Fruit fly (Drosophila melanogaster) Kc167 (cell line): ENCODE data around the gene Ptp61F.

Experiments used
- Myc ChIP-seq: fragments of >200 bp; optimal IDR thresholded peaks from 2 replicates; lab custom pipeline; 2017; ENCODE audit warnings: missing external identifiers
- Sin3A ChIP-seq: fragments of >200 bp; optimal IDR thresholded peaks from 2 replicates; lab custom pipeline; 2018; ENCODE audit warnings: missing external identifiers
- h ChIP-seq: fragments of >200 bp; optimal IDR thresholded peaks from 3 replicates; lab custom pipeline; 2018; ENCODE audit warnings: missing external identifiers
- insv ChIP-seq: fragments of >200 bp; optimal IDR thresholded peaks from 3 replicates; lab custom pipeline; 2018; ENCODE audit warnings: missing external identifiers
- psq ChIP-seq: fragments of >200 bp; optimal IDR thresholded peaks from 2 replicates; lab custom pipeline; 2017; ENCODE audit warnings: missing external identifiers
- ttk ChIP-seq: sonication (Bioruptor generic); optimal IDR thresholded peaks from 2 replicates; lab custom pipeline; 2017; ENCODE audit warnings: missing external identifiers

The Ptp61F gene

DNA sequence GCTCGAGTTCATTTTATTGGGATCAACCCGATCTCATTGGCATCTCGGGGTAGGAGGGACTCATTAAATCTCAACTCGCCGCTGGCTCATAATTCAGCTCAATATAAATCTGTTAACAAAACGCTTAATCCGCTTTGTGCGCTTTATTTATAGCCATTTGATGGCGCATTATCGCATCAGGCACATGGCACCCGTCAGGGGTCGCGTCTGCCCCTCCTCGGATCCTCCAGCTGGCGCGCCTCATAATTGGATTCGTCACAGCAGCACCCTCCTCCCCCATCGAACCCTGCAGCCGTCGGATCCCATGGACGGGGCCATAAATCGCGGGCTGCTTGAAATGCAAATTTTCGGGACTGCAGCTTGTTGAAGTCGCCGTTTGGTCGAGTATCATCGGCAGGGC, 84.6 kb downstream of the Ptp61F start:
- TF ChIP-seq h (lab: Kevin White, UChicago) (no peak), Myc (lab: Kevin White, UChicago) (no peak), Sin3A (no peak), psq (lab: Kevin White, UChicago) (no peak), ttk (lab: Kevin White, UChicago) (no peak), insv (lab: Kevin White, UChicago) (no peak)

DNA sequence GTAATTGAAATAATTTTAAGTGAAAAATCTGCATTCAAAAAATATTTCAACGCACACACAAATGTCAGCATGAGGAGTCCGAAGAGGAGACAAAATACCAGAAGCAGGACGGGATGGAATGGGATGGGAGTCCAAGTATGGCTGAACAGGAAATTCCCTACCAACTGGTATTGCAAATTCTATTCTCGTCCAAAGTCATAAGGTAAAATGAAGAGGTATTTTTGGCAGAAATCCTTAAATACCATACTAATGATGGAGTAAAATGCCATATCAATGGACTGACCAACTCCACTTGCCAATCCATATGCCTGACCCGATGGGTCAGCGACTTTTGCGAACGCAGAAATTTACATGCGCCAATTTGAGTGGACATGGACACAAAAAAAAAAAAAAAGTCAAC, 86.2 kb downstream of the Ptp61F start:
- TF ChIP-seq h (lab: Kevin White, UChicago), result no peak
- no peak for TF ChIP-seq Myc (lab: Kevin White, UChicago)
- TF ChIP-seq insv (lab: Kevin White, UChicago), result no peak
- TF ChIP-seq Sin3A, result no peak
- no peak for TF ChIP-seq psq (lab: Kevin White, UChicago)
- no peak for TF ChIP-seq ttk (lab: Kevin White, UChicago)

- TF ChIP-seq Myc (lab: Kevin White, UChicago) (no peak), insv (lab: Kevin White, UChicago) (no peak), psq (lab: Kevin White, UChicago) (no peak), h (lab: Kevin White, UChicago) (no peak), ttk (lab: Kevin White, UChicago) (no peak), Sin3A (no peak)
Observed at dm6 chr3L:1388094-1388493, 87.0 kb downstream of the Ptp61F start.

DNA sequence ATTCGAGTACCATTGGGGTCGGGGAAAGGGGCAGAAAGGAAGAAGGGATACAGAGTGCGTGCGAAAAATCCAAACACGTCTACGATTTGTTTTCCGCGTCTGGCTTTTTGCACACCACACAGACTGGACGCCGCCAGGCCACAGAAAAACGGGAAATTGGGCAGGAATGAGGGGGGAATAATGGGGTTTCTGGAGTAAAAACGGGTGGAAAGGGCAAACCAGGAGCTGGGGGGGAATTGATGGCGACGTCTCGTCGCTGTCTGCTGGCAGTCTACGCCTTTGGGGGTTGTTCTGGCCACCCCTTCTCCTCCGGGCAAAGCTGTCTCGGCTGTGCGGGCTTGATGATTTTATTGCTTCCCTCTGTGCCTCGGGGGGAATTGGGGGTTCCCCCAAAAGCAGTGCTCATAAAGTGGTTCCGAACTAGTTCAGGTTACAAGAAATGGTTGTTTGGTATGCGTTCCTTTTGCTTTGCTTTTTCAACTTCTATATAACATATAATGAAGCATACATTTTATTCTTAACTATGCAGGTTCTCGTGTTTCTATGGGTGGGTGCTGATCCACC, 89.3 kb downstream of the Ptp61F start:
- TF ChIP-seq insv (lab: Kevin White, UChicago) (no peak), ttk (lab: Kevin White, UChicago) (no peak), h (lab: Kevin White, UChicago) (no peak), Myc (lab: Kevin White, UChicago) (no peak), Sin3A (no peak), psq (lab: Kevin White, UChicago) (no peak)

DNA sequence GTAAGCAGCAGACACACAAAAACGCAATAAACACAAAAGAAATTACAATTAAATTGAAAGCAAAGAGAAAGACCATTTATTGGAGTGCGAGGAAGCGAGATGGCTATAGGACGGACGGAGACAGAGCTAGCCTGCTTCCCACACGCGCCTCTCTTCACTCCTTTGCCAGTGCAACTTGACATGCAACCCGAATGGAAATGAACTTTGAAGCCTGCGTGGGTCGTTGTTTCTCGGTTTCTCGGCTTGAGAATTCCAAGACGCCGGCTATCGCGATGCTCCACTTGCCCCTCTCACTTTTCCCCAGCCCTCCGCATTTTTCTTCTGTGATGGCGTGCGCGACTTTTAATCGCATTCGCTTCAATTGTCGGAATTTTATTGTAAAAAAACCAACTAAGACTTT, 94.1 kb downstream of the Ptp61F start:
- TF ChIP-seq h (lab: Kevin White, UChicago) (no peak), Myc (lab: Kevin White, UChicago) (no peak), ttk (lab: Kevin White, UChicago) (no peak), psq (lab: Kevin White, UChicago) (no peak), Sin3A (no peak), insv (lab: Kevin White, UChicago) (no peak)

DNA sequence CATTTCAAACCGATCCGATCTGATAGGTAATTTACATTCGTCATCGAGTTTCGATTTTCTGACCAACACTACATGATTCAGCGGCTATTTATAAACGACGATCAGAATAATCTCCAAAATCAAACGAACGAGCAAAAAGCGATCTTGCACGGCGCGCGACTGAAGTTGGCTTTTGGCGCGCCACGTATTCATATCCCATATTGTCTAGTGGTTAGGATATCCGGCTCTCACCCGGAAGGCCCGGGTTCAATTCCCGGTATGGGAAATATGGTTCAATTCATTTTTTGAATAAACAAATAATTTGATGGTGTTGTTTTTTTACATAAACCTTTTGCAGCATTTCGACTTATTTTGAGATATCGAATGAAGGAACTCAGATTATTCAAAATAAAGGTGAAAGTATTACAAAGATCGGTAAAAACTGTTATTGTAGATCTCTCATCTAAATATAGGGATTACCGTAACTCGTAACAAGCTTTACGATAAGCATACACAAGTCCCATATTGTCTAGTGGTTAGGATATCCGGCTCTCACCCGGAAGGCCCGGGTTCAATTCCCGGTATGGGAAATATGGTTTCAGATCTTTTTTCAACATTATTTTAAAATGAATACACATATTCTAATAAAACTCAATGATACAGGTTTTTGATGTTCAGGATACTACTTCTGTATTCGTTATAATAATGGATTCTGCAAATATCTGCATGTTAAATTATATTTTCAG, 95.2 kb downstream of the Ptp61F start:
- no peak for TF ChIP-seq insv (lab: Kevin White, UChicago)
- TF ChIP-seq Sin3A, result no peak

- TF ChIP-seq Myc (lab: Kevin White, UChicago) (no peak), insv (lab: Kevin White, UChicago) (no peak), ttk (lab: Kevin White, UChicago) (no peak), psq (lab: Kevin White, UChicago) (no peak), h (lab: Kevin White, UChicago) (no peak), Sin3A (no peak)
Observed at dm6 chr3L:1378862-1379543, 96.1 kb downstream of the Ptp61F start.

- TF ChIP-seq insv (lab: Kevin White, UChicago) (no peak), h (lab: Kevin White, UChicago) (no peak), ttk (lab: Kevin White, UChicago) (no peak), psq (lab: Kevin White, UChicago) (no peak), Myc (lab: Kevin White, UChicago) (no peak), Sin3A (no peak)
Observed at dm6 chr3L:1378098-1378645, 96.9 kb downstream of the Ptp61F start.

DNA sequence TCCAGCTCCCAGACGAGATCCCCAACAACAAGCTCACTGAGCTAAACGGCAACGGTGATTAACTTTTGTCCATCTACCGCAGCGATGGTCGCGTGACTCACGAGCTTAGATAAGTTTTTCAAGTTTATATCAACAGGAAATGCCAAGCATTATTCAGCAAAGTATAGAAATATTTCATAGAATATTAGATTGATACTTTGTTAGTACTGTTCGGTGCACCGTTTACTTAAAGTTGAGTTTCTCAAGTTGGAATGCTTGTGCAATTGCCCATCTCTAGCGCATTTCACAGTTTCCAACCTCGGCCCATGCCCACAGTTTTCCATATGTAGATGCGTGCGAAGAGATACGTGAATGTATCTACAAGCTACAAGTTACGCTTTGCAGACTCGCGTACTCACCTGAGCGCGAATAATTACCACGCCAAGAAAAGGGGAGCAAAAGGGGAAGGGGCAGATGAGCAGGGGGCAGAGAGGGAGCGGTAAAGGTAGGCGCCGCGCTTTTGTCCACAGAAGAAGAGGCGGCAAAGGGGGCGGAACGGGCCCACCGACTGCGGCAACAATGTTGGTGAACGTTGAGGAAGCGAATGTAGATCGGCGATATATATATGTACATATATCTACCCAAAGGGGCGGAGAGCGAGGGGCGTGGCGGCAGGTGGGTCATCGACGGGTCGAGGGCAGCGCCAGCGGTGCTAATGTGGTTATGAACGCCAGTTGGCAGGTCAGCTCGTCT, 98.9 kb downstream of the Ptp61F start:
- TF ChIP-seq Myc (lab: Kevin White, UChicago), result no peak
- TF ChIP-seq psq (lab: Kevin White, UChicago), result no peak
- TF ChIP-seq insv (lab: Kevin White, UChicago), result no peak
- TF ChIP-seq ttk (lab: Kevin White, UChicago), result no peak
- TF ChIP-seq Sin3A, result no peak
- TF ChIP-seq h (lab: Kevin White, UChicago), result no peak

dm6 chr3L:1374438-1375133, 100.5 kb downstream of the Ptp61F start:
- TF ChIP-seq psq (lab: Kevin White, UChicago) (no peak), insv (lab: Kevin White, UChicago) (no peak), ttk (lab: Kevin White, UChicago) (no peak), h (lab: Kevin White, UChicago) (no peak), Sin3A (no peak), Myc (lab: Kevin White, UChicago) (no peak)
